Worm (Caenorhabditis elegans) whole organism, mixed stage, embryonic: Measurements from ENCODE around the gene F54D5.7.
"Not testable (repeated sequence)": the region's sequence is repeated elsewhere in the genome, so short reads cannot be mapped to it uniquely, and the experiment has no call there.

ENCODE experiments used
- M03D4.4 ChIP-seq: sonication (generic microtip); optimal IDR thresholded peaks from 2 replicates; lab custom pipeline; 2017; ENCODE audit warnings: mild to moderate bottlenecking, missing genetic modification characterization, missing compliant biosample characterization
- bed-3 ChIP-seq: fragments of 200-800 bp; sonication (Bioruptor generic); optimal IDR thresholded peaks from 3 replicates; lab custom pipeline; 2018; ENCODE audit warnings: mild to moderate bottlenecking, missing genetic modification characterization, moderate library complexity, missing compliant biosample characterization
- blmp-1 ChIP-seq: fragments of 150-350 bp; optimal IDR thresholded peaks from 2 replicates; lab custom pipeline; 2014; ENCODE audit warnings: missing biosample characterization, missing genetic modification characterization
- ceh-39 ChIP-seq: fragments of 150-350 bp; optimal IDR thresholded peaks from 2 replicates; lab custom pipeline; 2014; ENCODE audit warnings: missing biosample characterization, missing genetic modification characterization
- ceh-43 ChIP-seq: fragments of 200-800 bp; sonication (Bioruptor generic); optimal IDR thresholded peaks from 2 replicates; lab custom pipeline; 2018; ENCODE audit warnings: mild to moderate bottlenecking, missing genetic modification characterization, moderate library complexity, missing compliant biosample characterization
- ceh-83 ChIP-seq: fragments of 200-800 bp; sonication (Bioruptor generic); optimal IDR thresholded peaks from 2 replicates; lab custom pipeline; 2018; ENCODE audit warnings: mild to moderate bottlenecking, missing genetic modification characterization, missing compliant biosample characterization
- ces-1 ChIP-seq: fragments of 150-350 bp; optimal IDR thresholded peaks from 2 replicates; lab custom pipeline; 2014; ENCODE audit warnings: missing biosample characterization, missing genetic modification reagents, missing genetic modification characterization
- cnd-1 ChIP-seq: fragments of 200-800 bp; sonication (Bioruptor generic); optimal IDR thresholded peaks from 2 replicates; lab custom pipeline; 2018; ENCODE audit warnings: mild to moderate bottlenecking, missing genetic modification characterization, missing compliant biosample characterization
- drap-1 ChIP-seq: fragments of 200-800 bp; sonication (Bioruptor generic); optimal IDR thresholded peaks from 3 replicates; lab custom pipeline; 2018; ENCODE audit warnings: mild to moderate bottlenecking, missing genetic modification characterization, missing compliant biosample characterization
- elt-1 ChIP-seq: sonication (generic microtip); optimal IDR thresholded peaks from 2 replicates; lab custom pipeline; 2017; ENCODE audit warnings: missing genetic modification characterization, mild to moderate bottlenecking, missing compliant biosample characterization, antibody characterized with exemption, moderate library complexity, borderline replicate concordance; ENCODE audit not compliant: insufficient read depth
- elt-3 ChIP-seq: fragments of 150-350 bp; optimal IDR thresholded peaks from 2 replicates; lab custom pipeline; 2014; ENCODE audit warnings: missing biosample characterization, missing genetic modification characterization
- flh-1 ChIP-seq: fragments of 200-800 bp; sonication (Bioruptor generic); optimal IDR thresholded peaks from 2 replicates; lab custom pipeline; 2018; ENCODE audit warnings: mild to moderate bottlenecking, missing genetic modification characterization, moderate library complexity, missing compliant biosample characterization
- ham-2 ChIP-seq: fragments of 200-800 bp; sonication (Bioruptor generic); optimal IDR thresholded peaks from 2 replicates; lab custom pipeline; 2018; ENCODE audit warnings: mild to moderate bottlenecking, missing genetic modification characterization, missing compliant biosample characterization
- hlh-1 ChIP-seq: fragments of 150-350 bp; optimal IDR thresholded peaks from 2 replicates; lab custom pipeline; 2014; ENCODE audit warnings: missing biosample characterization, missing genetic modification reagents, missing genetic modification characterization
- lin-13 ChIP-seq: fragments of 150-350 bp; optimal IDR thresholded peaks from 2 replicates; lab custom pipeline; 2014; ENCODE audit warnings: missing biosample characterization, missing genetic modification characterization
- lin-32 ChIP-seq: fragments of 200-800 bp; sonication (Bioruptor generic); optimal IDR thresholded peaks from 2 replicates; lab custom pipeline; 2018; ENCODE audit warnings: mild to moderate bottlenecking, missing genetic modification characterization, missing compliant biosample characterization
- lsy-2 ChIP-seq: fragments of 150-350 bp; optimal IDR thresholded peaks from 2 replicates; lab custom pipeline; 2014; ENCODE audit warnings: missing biosample characterization, missing genetic modification characterization
- mab-5 ChIP-seq: fragments of 150-350 bp; optimal IDR thresholded peaks from 2 replicates; lab custom pipeline; 2014; ENCODE audit warnings: missing biosample characterization, missing genetic modification characterization
- mep-1 ChIP-seq: fragments of 150-350 bp; optimal IDR thresholded peaks from 2 replicates; lab custom pipeline; 2017; ENCODE audit warnings: missing biosample characterization, missing genetic modification reagents, missing genetic modification characterization, inconsistent platforms
- mls-2 ChIP-seq: sonication (generic microtip); optimal IDR thresholded peaks from 2 replicates; lab custom pipeline; 2016; ENCODE audit warnings: mild to moderate bottlenecking, missing genetic modification characterization, moderate library complexity, missing compliant biosample characterization
- nhr-12 ChIP-seq: fragments of 150-350 bp; optimal IDR thresholded peaks from 2 replicates; lab custom pipeline; 2014; ENCODE audit warnings: missing biosample characterization, missing genetic modification characterization
- nhr-2 ChIP-seq: fragments of 150-350 bp; optimal IDR thresholded peaks from 2 replicates; lab custom pipeline; 2014; ENCODE audit warnings: missing biosample characterization, missing genetic modification characterization
- nhr-237 ChIP-seq: fragments of 150-350 bp; optimal IDR thresholded peaks from 2 replicates; lab custom pipeline; 2014; ENCODE audit warnings: missing biosample characterization, missing genetic modification characterization
- nhr-28 ChIP-seq: fragments of 150-350 bp; optimal IDR thresholded peaks from 2 replicates; lab custom pipeline; 2014; ENCODE audit warnings: missing biosample characterization, missing genetic modification characterization
- nhr-76 ChIP-seq: sonication (generic microtip); optimal IDR thresholded peaks from 2 replicates; lab custom pipeline; 2017; ENCODE audit warnings: missing biosample characterization, missing genetic modification characterization
- pha-4 ChIP-seq: fragments of 150-350 bp; optimal IDR thresholded peaks from 2 replicates; lab custom pipeline; 2018; ENCODE audit warnings: missing biosample characterization, missing genetic modification reagents, missing genetic modification characterization
- sem-2 ChIP-seq: fragments of 200-800 bp; sonication (Bioruptor generic); optimal IDR thresholded peaks from 2 replicates; lab custom pipeline; 2018; ENCODE audit warnings: mild to moderate bottlenecking, missing genetic modification characterization, missing compliant biosample characterization
- snpc-4 ChIP-seq: fragments of 150-350 bp; optimal IDR thresholded peaks from 2 replicates; lab custom pipeline; 2014; ENCODE audit warnings: missing biosample characterization, missing genetic modification characterization
- sptf-1 ChIP-seq: sonication (generic microtip); optimal IDR thresholded peaks from 2 replicates; lab custom pipeline; 2017; ENCODE audit warnings: mild to moderate bottlenecking, missing genetic modification characterization, moderate library complexity, missing compliant biosample characterization
- tbx-8 ChIP-seq: fragments of 200-800 bp; sonication (Bioruptor generic); optimal IDR thresholded peaks from 2 replicates; lab custom pipeline; 2018; ENCODE audit warnings: mild to moderate bottlenecking, missing genetic modification characterization, moderate library complexity, missing compliant biosample characterization
- unc-120 ChIP-seq: sonication (generic microtip); optimal IDR thresholded peaks from 2 replicates; lab custom pipeline; 2017; ENCODE audit warnings: missing genetic modification characterization, missing compliant biosample characterization; ENCODE audit not compliant: poor library complexity, severe bottlenecking
- unc-39 ChIP-seq: fragments of 150-350 bp; optimal IDR thresholded peaks from 2 replicates; lab custom pipeline; 2014; ENCODE audit warnings: missing biosample characterization, missing genetic modification characterization
- unc-62 ChIP-seq: fragments of 150-350 bp; optimal IDR thresholded peaks from 2 replicates; lab custom pipeline; 2014; ENCODE audit warnings: missing biosample characterization, missing genetic modification reagents, missing genetic modification characterization
- zip-8 ChIP-seq: fragments of 150-350 bp; optimal IDR thresholded peaks from 2 replicates; lab custom pipeline; 2014; ENCODE audit warnings: missing biosample characterization, missing genetic modification characterization
- ztf-11 ChIP-seq: fragments of 150-350 bp; optimal IDR thresholded peaks from 2 replicates; lab custom pipeline; 2014; ENCODE audit warnings: missing biosample characterization, missing genetic modification characterization

The F54D5.7 gene

ce11 chrII:11545299-11545951, 1.9 kb upstream of the F54D5.7 start, which contains the start of gene dnj-13:
Gene dnj-13 (plus strand): TSS chrII:11545701.
- TF ChIP-seq elt-1 (tag; lab: Kevin White, UChicago): no peak
- TF ChIP-seq ham-2 (GFP tag; lab: Kevin White, UChicago): peak; percentile 36
- peak; percentile 80 for TF ChIP-seq drap-1 (GFP tag; lab: Kevin White, UChicago)
- no peak for TF ChIP-seq blmp-1
- TF ChIP-seq zip-8: no peak
- TF ChIP-seq lsy-2 (tag; lab: Kevin White, UChicago): peak; percentile 81
- peak; percentile 61 for TF ChIP-seq nhr-237 (tag; lab: Kevin White, UChicago)
- TF ChIP-seq M03D4.4 (tag; lab: Kevin White, UChicago): peak; percentile 74
- TF ChIP-seq ztf-11 (tag; lab: Kevin White, UChicago): peak; percentile 12
- peak; percentile 43 for TF ChIP-seq nhr-12
- peak; percentile 82 for TF ChIP-seq ceh-39 (tag; lab: Kevin White, UChicago)
- TF ChIP-seq cnd-1 (tag; lab: Kevin White, UChicago): peak; percentile 70
- no peak for TF ChIP-seq bed-3 (GFP tag; lab: Kevin White, UChicago)
- no peak for TF ChIP-seq unc-39 (tag; lab: Kevin White, UChicago)
- peak; percentile 44 for TF ChIP-seq hlh-1
- TF ChIP-seq sem-2: no peak
- no peak for TF ChIP-seq ceh-83
- TF ChIP-seq nhr-76 (tag; lab: Kevin White, UChicago): no peak
- no peak for TF ChIP-seq tbx-8 (GFP tag; lab: Kevin White, UChicago)
- TF ChIP-seq ces-1: peak; percentile 83
- TF ChIP-seq mls-2 (tag; lab: Kevin White, UChicago): peak; percentile 85
- TF ChIP-seq pha-4 (tag; lab: Kevin White, UChicago): peak; percentile 98
- TF ChIP-seq unc-120 (tag; lab: Kevin White, UChicago): peak; percentile 87
- TF ChIP-seq nhr-28: peak; percentile 10
- TF ChIP-seq elt-3 (tag; lab: Kevin White, UChicago): peak; percentile 35
- peak; percentile 35 for TF ChIP-seq nhr-2
- TF ChIP-seq snpc-4: no peak
- no peak for TF ChIP-seq mab-5 (tag; lab: Kevin White, UChicago)
- TF ChIP-seq sptf-1 (tag; lab: Kevin White, UChicago): peak; percentile 93
- peak; percentile 53 for TF ChIP-seq unc-62 (GFP tag; lab: Kevin White, UChicago)
- TF ChIP-seq ceh-43 (GFP tag; lab: Kevin White, UChicago): no peak
- no peak for TF ChIP-seq flh-1 (GFP tag; lab: Kevin White, UChicago)
- TF ChIP-seq mep-1 (tag; lab: Kevin White, UChicago): peak; percentile 95
- no peak for TF ChIP-seq lin-32
- peak; percentile 93 for TF ChIP-seq lin-13 (tag; lab: Kevin White, UChicago)

ce11 chrII:11545952-11546325, 1.4 kb upstream of the F54D5.7 start:
- TF ChIP-seq ztf-11 (tag; lab: Kevin White, UChicago): no peak
- TF ChIP-seq nhr-28: no peak
- no peak for TF ChIP-seq mls-2 (tag; lab: Kevin White, UChicago)
- TF ChIP-seq unc-120 (tag; lab: Kevin White, UChicago): no peak
- no peak for TF ChIP-seq drap-1 (GFP tag; lab: Kevin White, UChicago)
- no peak for TF ChIP-seq pha-4 (tag; lab: Kevin White, UChicago)
- TF ChIP-seq blmp-1: no peak
- TF ChIP-seq ceh-39 (tag; lab: Kevin White, UChicago): no peak
- TF ChIP-seq ceh-43 (GFP tag; lab: Kevin White, UChicago): no peak
- no peak for TF ChIP-seq ces-1
- no peak for TF ChIP-seq M03D4.4 (tag; lab: Kevin White, UChicago)
- TF ChIP-seq tbx-8 (GFP tag; lab: Kevin White, UChicago): no peak
- no peak for TF ChIP-seq sptf-1 (tag; lab: Kevin White, UChicago)
- TF ChIP-seq lin-32: no peak
- no peak for TF ChIP-seq nhr-2

ce11 chrII:11551981-11552380, 4.7 kb downstream of the F54D5.7 start, which contains the start of gene dhgd-1:
Gene dhgd-1 (minus strand): TSS chrII:11552081.
- not testable (repeated sequence) for TF ChIP-seq blmp-1; elt-1 (tag; lab: Kevin White, UChicago); ceh-43 (GFP tag; lab: Kevin White, UChicago)
